Worm (Caenorhabditis elegans) whole organism, L4 larva: ENCODE measurements around the gene upp-1.

Source experiments
- D1046.2 ChIP-seq: fragments of 200-800 bp; sonication (Bioruptor generic); IDR thresholded peaks from 2 replicates; pipeline ENCODE4 v1.3.6; 2022; ENCODE audit warnings: missing genetic modification characterization, missing compliant biosample characterization
- F10B5.3 ChIP-seq: sonication (generic microtip); optimal IDR thresholded peaks from 2 replicates; lab custom pipeline; 2016; ENCODE audit warnings: mild to moderate bottlenecking, missing genetic modification characterization, missing compliant biosample characterization
- R02D3.7 ChIP-seq: fragments of 150-350 bp; sonication (generic microtip); optimal IDR thresholded peaks from 3 replicates; lab custom pipeline; 2014; ENCODE audit warnings: missing biosample characterization, missing genetic modification characterization
- T20F7.1 ChIP-seq: fragments of 200-800 bp; sonication (Bioruptor generic); optimal IDR thresholded peaks from 2 replicates; lab custom pipeline; 2018; ENCODE audit warnings: mild to moderate bottlenecking, missing genetic modification characterization, missing compliant biosample characterization
- Y105C5A.15 ChIP-seq: fragments of 200-800 bp; sonication (Bioruptor generic); IDR thresholded peaks from 2 replicates; pipeline ENCODE4 v1.3.6; 2022; ENCODE audit warnings: missing genetic modification characterization, missing compliant biosample characterization
- Y48G9A.11 ChIP-seq: fragments of 200-800 bp; sonication (Bioruptor generic); IDR thresholded peaks from 2 replicates; pipeline ENCODE4 v1.3.6; 2022; ENCODE audit warnings: missing genetic modification reagents, missing genetic modification characterization, missing compliant biosample characterization
- arid-1 ChIP-seq: fragments of 200-800 bp; sonication (Bioruptor generic); conservative IDR thresholded peaks from 2 replicates; pipeline ENCODE4 v1.3.6; 2022; ENCODE audit warnings: missing genetic modification reagents, missing genetic modification characterization, missing compliant biosample characterization
- ceh-32 ChIP-seq: sonication (generic microtip); optimal IDR thresholded peaks from 2 replicates; lab custom pipeline; 2016; ENCODE audit warnings: mild to moderate bottlenecking, missing genetic modification characterization, missing compliant biosample characterization; ENCODE audit not compliant: poor library complexity
- ceh-44 ChIP-seq: fragments of 200-800 bp; sonication (Bioruptor generic); IDR thresholded peaks from 2 replicates; pipeline ENCODE4 v1.3.6; 2022; ENCODE audit warnings: missing genetic modification reagents, missing genetic modification characterization, missing compliant biosample characterization
- ctbp-1 ChIP-seq: fragments of 200-800 bp; sonication (Bioruptor generic); IDR thresholded peaks from 2 replicates; pipeline ENCODE4 v1.3.6; 2022; ENCODE audit warnings: missing genetic modification reagents, missing genetic modification characterization, missing compliant biosample characterization
- daf-12 ChIP-seq: fragments of 150-350 bp; optimal IDR thresholded peaks from 2 replicates; lab custom pipeline; 2014; ENCODE audit warnings: missing biosample characterization, missing genetic modification reagents, missing genetic modification characterization
- daf-16 ChIP-seq, 3 experiments: sonication (generic microtip); optimal IDR thresholded peaks; 2 replicates each; lab custom pipeline; 2016 to 2017; ENCODE audit warnings: missing genetic modification characterization in 3 of 3, missing genetic modification reagents in 3 of 3, mild to moderate bottlenecking in 2 of 3, missing compliant biosample characterization in 2 of 3, missing biosample characterization in 1 of 3, moderate library complexity in 1 of 3
- daf-19 ChIP-seq: fragments of 200-800 bp; sonication (Bioruptor generic); conservative IDR thresholded peaks from 2 replicates; pipeline ENCODE4 v1.3.6; 2022; ENCODE audit warnings: missing genetic modification characterization, missing compliant biosample characterization
- daf-8 ChIP-seq: fragments of 200-800 bp; sonication (Bioruptor generic); IDR thresholded peaks from 2 replicates; pipeline ENCODE4 v1.3.6; 2022; ENCODE audit warnings: missing genetic modification characterization, missing compliant biosample characterization
- dmd-8 ChIP-seq: fragments of 200-800 bp; sonication (Bioruptor generic); IDR thresholded peaks from 2 replicates; pipeline ENCODE4 v1.3.6; 2022; ENCODE audit warnings: missing genetic modification characterization, missing compliant biosample characterization
- dmd-9 ChIP-seq: fragments of 200-800 bp; sonication (Bioruptor generic); IDR thresholded peaks from 2 replicates; pipeline ENCODE4 v1.3.6; 2022; ENCODE audit warnings: missing genetic modification reagents, missing genetic modification characterization, missing compliant biosample characterization
- duxl-1 ChIP-seq: sonication (generic microtip); optimal IDR thresholded peaks from 2 replicates; lab custom pipeline; 2016; ENCODE audit warnings: mild to moderate bottlenecking, missing genetic modification characterization, moderate library complexity, missing compliant biosample characterization; ENCODE audit not compliant: poor library complexity
- fkh-10 ChIP-seq: fragments of 150-350 bp; optimal IDR thresholded peaks from 2 replicates; lab custom pipeline; 2014; ENCODE audit warnings: missing biosample characterization, missing genetic modification reagents, missing genetic modification characterization
- hlh-30 ChIP-seq: sonication (generic microtip); optimal IDR thresholded peaks from 2 replicates; lab custom pipeline; 2017; ENCODE audit warnings: antibody characterized with exemption, mild to moderate bottlenecking, missing genetic modification characterization, missing compliant biosample characterization; ENCODE audit not compliant: insufficient read depth
- hmg-1.1 ChIP-seq: fragments of 200-800 bp; sonication (Bioruptor generic); IDR thresholded peaks from 2 replicates; pipeline ENCODE4 v1.3.6; 2022; ENCODE audit warnings: missing genetic modification reagents, missing genetic modification characterization, missing compliant biosample characterization
- lir-3 ChIP-seq: sonication (generic microtip); optimal IDR thresholded peaks from 2 replicates; lab custom pipeline; 2016; ENCODE audit warnings: mild to moderate bottlenecking, missing genetic modification characterization, missing compliant biosample characterization
- madf-5 ChIP-seq, 2 experiments: fragments of 200-800 bp; sonication (Bioruptor generic); IDR thresholded peaks; 2 replicates each; pipeline ENCODE4 v1.3.6; 2022; ENCODE audit warnings: missing compliant biosample characterization in 2 of 2, missing genetic modification characterization in 2 of 2
- mxl-2 ChIP-seq: fragments of 200-800 bp; sonication (Bioruptor generic); conservative IDR thresholded peaks from 2 replicates; pipeline ENCODE4 v1.3.6; 2022; ENCODE audit warnings: missing genetic modification reagents, missing genetic modification characterization, missing compliant biosample characterization
- nhr-102 ChIP-seq: sonication (generic microtip); optimal IDR thresholded peaks from 2 replicates; lab custom pipeline; 2016; ENCODE audit warnings: mild to moderate bottlenecking, missing genetic modification characterization, moderate library complexity, missing compliant biosample characterization
- nhr-11 ChIP-seq: fragments of 150-350 bp; optimal IDR thresholded peaks from 2 replicates; lab custom pipeline; 2014; ENCODE audit warnings: missing biosample characterization, missing genetic modification characterization
- php-3 ChIP-seq: fragments of 200-800 bp; sonication (Bioruptor generic); IDR thresholded peaks from 2 replicates; pipeline ENCODE4 v1.3.6; 2022; ENCODE audit warnings: missing genetic modification reagents, missing genetic modification characterization, missing compliant biosample characterization
- snpc-1.2 ChIP-seq: fragments of 200-800 bp; sonication (Bioruptor generic); IDR thresholded peaks from 2 replicates; pipeline ENCODE4 v1.3.6; 2022; ENCODE audit warnings: missing genetic modification reagents, missing genetic modification characterization, missing compliant biosample characterization
- unc-130 ChIP-seq: sonication (generic microtip); optimal IDR thresholded peaks from 2 replicates; lab custom pipeline; 2016; ENCODE audit warnings: missing genetic modification reagents, missing genetic modification characterization, missing compliant biosample characterization
- unc-62 ChIP-seq, 3 experiments: fragments of 150-350 bp in 1 of 3; sonication (generic microtip); optimal IDR thresholded peaks in 2 of 3; peaks in 1 of 3; 1 replicate in 1 of 3; 2 replicates in 2 of 3; lab custom pipeline; 2014 to 2017; ENCODE audit warnings: missing biosample characterization in 3 of 3, missing genetic modification characterization in 3 of 3, missing genetic modification reagents in 3 of 3, missing genotype in 1 of 3

upp-1 gene

DNA sequence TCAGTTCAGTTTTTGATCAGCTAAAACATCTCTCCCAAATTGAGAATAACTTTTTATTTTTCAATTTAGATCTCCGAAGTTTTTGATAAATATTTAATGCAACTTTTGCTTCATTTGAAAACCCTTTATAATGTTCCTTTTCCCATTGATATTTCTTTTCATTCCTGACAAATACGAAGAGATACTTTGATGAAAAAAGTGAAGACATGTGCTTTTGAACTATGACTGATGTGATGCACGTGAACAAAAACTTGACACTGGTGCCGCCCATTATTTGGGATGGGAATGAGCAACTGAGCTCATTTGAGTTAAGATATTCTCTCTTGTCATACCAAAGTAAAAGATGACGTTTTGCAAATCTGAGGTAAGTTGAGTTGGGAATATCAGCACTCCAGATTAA, 26.7 kb downstream of the upp-1 start, which contains the start of gene T04A6.1:
TSS of gene T04A6.1 (plus strand) at position 301 of the 400 bp plus-strand sequence.
- TF ChIP-seq ceh-32 (tag; lab: Kevin White, UChicago): no peak
- peak; percentile 17 for TF ChIP-seq hlh-30 (tag; lab: Kevin White, UChicago)
- TF ChIP-seq daf-19 (GFP tag; lab: Robert Waterston, UW): no peak
- no peak for TF ChIP-seq arid-1 (GFP tag; lab: Robert Waterston, UW)
- TF ChIP-seq madf-5 (GFP tag; IDR thresholded peaks at IDR 0.05; lab: Robert Waterston, UW): no peak
- no peak for TF ChIP-seq dmd-9
- no peak for TF ChIP-seq ceh-44 (GFP tag; lab: Robert Waterston, UW)
- TF ChIP-seq Y105C5A.15: no peak
- TF ChIP-seq D1046.2 (GFP tag; lab: Robert Waterston, UW): no peak
- peak in 1 of 2 experiments; percentile 6 for TF ChIP-seq unc-62 (GFP tag; optimal IDR thresholded peaks at IDR 0.05 in 1 of 2; lab: Kevin White, UChicago)
- no peak for TF ChIP-seq unc-62 (tag; optimal IDR thresholded peaks at IDR 0.05; lab: Kevin White, UChicago)
- TF ChIP-seq nhr-102 (tag; lab: Kevin White, UChicago): no peak

DNA sequence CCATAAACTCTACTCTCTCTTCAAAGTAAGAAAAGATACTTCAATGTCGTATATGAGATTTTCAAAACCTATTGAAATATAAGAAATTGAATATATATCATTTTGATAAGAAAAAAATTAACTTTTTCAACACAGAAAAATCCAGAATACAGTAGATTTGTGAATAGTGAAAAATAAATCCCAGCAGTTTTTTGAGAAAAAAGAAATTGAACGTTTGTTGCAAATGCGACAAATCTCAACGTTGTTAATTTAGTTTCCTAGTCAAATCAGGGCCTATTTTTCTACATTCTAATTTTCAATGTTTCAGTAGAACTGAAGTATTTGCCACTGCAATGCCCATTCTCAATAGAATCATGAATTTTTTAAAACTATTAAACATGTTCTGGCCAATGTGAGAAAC, 28.4 kb downstream of the upp-1 start, which contains the start of gene T04A6.2:
TSS of gene T04A6.2 (plus strand) at position 301 of the 400 bp plus-strand sequence.
- no peak for TF ChIP-seq lir-3 (tag; lab: Kevin White, UChicago)
- no peak for TF ChIP-seq T20F7.1 (GFP tag; lab: Kevin White, UChicago)
- no peak for TF ChIP-seq duxl-1
- TF ChIP-seq snpc-1.2 (GFP tag; lab: Robert Waterston, UW): no peak
- no peak for TF ChIP-seq nhr-11
- no peak for TF ChIP-seq php-3
- TF ChIP-seq ceh-32 (tag; lab: Kevin White, UChicago): no peak
- no peak for TF ChIP-seq madf-5 (GFP tag; IDR thresholded peaks at IDR 0.05; lab: Robert Waterston, UW)
- TF ChIP-seq hmg-1.1 (GFP tag; lab: Robert Waterston, UW): no peak

DNA sequence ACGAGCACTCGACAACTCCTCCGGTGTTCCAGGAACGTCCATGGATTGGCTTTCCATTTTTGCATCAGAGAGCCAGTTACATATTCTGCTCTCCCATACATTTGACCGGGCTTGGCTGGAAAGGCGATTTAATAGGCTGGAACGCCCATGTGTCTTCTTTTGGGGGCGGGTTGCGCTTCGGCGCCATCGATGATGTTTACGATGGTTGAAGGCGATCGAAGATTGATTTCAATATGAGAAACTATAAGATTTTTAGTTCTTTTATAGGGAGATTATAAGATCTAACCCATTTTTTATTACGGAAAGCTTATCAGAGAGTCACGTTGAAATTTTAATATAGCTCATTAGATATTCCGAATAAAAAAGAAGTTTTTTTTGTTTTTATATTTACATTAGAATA, 33.7 kb downstream of the upp-1 start, which contains the start of gene nsph-4.3:
TSS of gene nsph-4.3 (minus strand) at position 101 of the 400 bp plus-strand sequence.
- TF ChIP-seq unc-62 (GFP tag; optimal IDR thresholded peaks at IDR 0.05 in 1 of 2; lab: Kevin White, UChicago) (peak in 1 of 2 experiments; percentile 21), unc-62 (tag; optimal IDR thresholded peaks at IDR 0.05; lab: Kevin White, UChicago) (no peak), daf-8 (GFP tag; lab: Robert Waterston, UW) (no peak), unc-130 (GFP tag; lab: Kevin White, UChicago) (no peak)

DNA sequence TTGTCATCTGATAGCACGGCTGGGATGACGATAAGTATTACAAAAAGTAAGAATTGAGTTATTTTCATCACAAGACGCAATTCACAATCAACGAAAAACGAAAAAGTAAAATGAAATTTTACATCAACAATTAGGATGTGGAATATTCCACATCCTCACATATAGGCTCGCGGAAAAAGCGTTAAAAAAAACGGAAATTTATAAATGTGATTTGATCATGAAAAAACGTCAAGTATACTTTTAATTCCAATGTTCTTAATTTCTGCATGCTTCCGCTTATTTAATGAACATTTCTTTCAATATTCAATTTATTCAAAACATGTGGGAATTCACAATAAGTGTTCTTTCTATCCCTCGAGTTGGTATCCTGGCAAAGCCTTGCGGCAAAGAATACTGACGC, 34.7 kb downstream of the upp-1 start, which contains the start of gene T04A6.3:
TSS of gene T04A6.3 (minus strand) at position 101 of the 400 bp plus-strand sequence.
- TF ChIP-seq fkh-10 (GFP tag; lab: Kevin White, UChicago) (no peak), snpc-1.2 (GFP tag; lab: Robert Waterston, UW) (no peak), R02D3.7 (tag; lab: Kevin White, UChicago) (no peak), mxl-2 (GFP tag; lab: Robert Waterston, UW) (no peak), daf-12 (tag; lab: Kevin White, UChicago) (no peak), dmd-8 (GFP tag; lab: Robert Waterston, UW) (no peak), F10B5.3 (no peak), ctbp-1 (GFP tag; lab: Robert Waterston, UW) (no peak), daf-16 (GFP tag; optimal IDR thresholded peaks at IDR 0.05; lab: Kevin White, UChicago) (no peak), daf-16 (tag; optimal IDR thresholded peaks at IDR 0.05; lab: Kevin White, UChicago) (no peak)

DNA sequence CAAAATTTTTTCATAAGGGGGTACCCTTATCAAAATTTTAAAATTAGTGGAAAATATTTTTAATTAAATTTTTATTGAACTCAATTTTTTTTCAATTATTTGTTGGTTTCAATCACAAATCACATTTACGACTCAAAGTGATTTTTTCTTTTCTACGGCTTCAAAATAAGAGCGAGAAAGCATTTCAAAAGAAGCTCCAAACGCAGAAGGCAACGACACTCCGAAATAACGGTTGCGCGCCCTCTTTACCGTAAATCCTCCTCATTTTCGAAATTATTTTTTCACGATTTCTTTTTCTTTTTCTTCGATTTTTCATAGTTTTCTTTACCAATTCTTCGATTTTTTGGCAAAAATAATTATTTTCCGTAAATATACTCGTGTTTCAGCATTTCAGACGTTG, 41.8 kb downstream of the upp-1 start:
- TF ChIP-seq Y48G9A.11 (GFP tag; lab: Robert Waterston, UW): peak; percentile 98
